Fruit fly (Drosophila melanogaster): ENCODE measurements around the gene CG33178.

The CG33178 gene

DNA sequence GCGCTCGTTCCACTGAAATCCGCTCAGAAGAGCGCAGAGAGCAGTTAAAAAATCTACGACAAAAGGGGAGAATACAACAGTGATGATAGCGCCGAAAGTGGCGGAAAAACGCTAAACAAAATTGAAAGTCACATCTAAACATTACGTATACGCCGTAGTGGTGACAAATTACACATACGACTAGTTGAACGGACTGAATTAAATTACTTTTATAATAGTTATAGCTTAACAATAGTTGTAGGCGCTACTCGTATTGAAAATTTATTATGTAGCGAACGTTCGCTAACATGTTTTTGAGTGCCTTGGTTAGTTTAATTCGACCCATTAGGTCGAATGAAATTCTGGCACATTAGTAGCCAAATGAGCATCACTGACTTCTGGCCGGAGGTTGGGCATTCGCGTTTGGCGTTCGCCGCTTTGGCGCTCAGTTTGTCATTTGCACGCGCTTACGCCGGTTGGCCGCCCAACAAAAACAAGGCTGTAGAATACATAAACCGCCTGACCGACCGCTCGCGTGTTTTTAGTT is 38.9 kb upstream of the CG33178 start, which contains the start of gene CG5541 (continued):
- TF ChIP-seq Lpt (GFP tag; optimal IDR thresholded peaks at IDR 0.05) (no peak), topi (GFP tag; optimal IDR thresholded peaks at IDR 0.05) (peak; percentile 44), Ets21C (GFP tag; optimal IDR thresholded peaks at IDR 0.05) (no peak), CG7368 (GFP tag; optimal IDR thresholded peaks at IDR 0.05) (no peak), eg (GFP tag; IDR thresholded peaks at IDR 0.05) (0 out of 3 replicates have a peak, but pooled peaks have one; percentile 31), acj6 (GFP tag; optimal IDR thresholded peaks at IDR 0.05) (peak; percentile 14), Blimp-1 (GFP tag; optimal IDR thresholded peaks at IDR 0.05) (no peak), dsx (GFP tag; optimal IDR thresholded peaks at IDR 0.05; ENCODE audit: poor library complexity, severe bottlenecking) (peak; percentile 18), CG11902 (GFP tag; optimal IDR thresholded peaks at IDR 0.05) (no peak), CG15336 (GFP tag; IDR thresholded peaks at IDR 0.05) (no peak), svp (GFP tag) (peak; percentile 85), CG8319 (GFP tag; optimal IDR thresholded peaks at IDR 0.05) (no peak), salr (GFP tag; optimal IDR thresholded peaks at IDR 0.05) (no peak), Eip78C (GFP tag) (peak; percentile 84), Hr39 (GFP tag; optimal IDR thresholded peaks at IDR 0.05) (no peak), ss (GFP tag; optimal IDR thresholded peaks at IDR 0.05) (peak; percentile 45 to 53), CG3919 (GFP tag; optimal IDR thresholded peaks at IDR 0.05) (peak; percentile 20), CG10631 (GFP tag; optimal IDR thresholded peaks at IDR 0.05) (no peak)

DNA sequence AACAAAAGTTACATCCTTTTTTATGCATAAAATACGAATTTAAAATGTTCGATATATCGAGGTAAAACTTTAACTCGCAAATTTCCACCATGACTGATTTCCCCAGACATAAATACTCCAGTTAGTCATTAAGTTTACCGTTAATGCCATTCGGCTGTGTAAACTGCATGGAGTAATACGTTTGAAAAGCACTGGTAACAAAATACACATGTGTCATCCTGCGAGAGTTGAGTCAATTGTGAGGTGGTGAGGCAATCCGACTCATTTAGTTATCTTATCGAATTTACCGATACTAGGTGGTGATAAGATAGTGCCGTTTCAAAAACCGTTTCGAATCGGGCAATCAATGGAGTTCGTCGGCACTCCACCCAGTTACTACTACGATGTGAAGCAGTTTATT is 37.0 kb upstream of the CG33178 start:
- TF ChIP-seq CG7368 (GFP tag; optimal IDR thresholded peaks at IDR 0.05) (no peak), dac (GFP tag; optimal IDR thresholded peaks at IDR 0.05) (no peak), Lpt (GFP tag; optimal IDR thresholded peaks at IDR 0.05) (no peak), CG32006 (GFP tag; optimal IDR thresholded peaks at IDR 0.05) (no peak), Sox14 (GFP tag; optimal IDR thresholded peaks at IDR 0.05) (no peak), CG9139 (GFP tag; optimal IDR thresholded peaks at IDR 0.05) (no peak), cyc (GFP tag; optimal IDR thresholded peaks at IDR 0.05) (no peak), svp (GFP tag) (no peak), fkh (GFP tag; optimal IDR thresholded peaks at IDR 0.05) (peak; percentile 11), Hr4 (GFP tag; optimal IDR thresholded peaks at IDR 0.05) (no peak), CG31627 (GFP tag; optimal IDR thresholded peaks at IDR 0.05) (no peak), vri (GFP tag; optimal IDR thresholded peaks at IDR 0.05) (peak; percentile 60), achi (GFP tag; optimal IDR thresholded peaks at IDR 0.05) (no peak), CG10631 (GFP tag; optimal IDR thresholded peaks at IDR 0.05) (no peak), Eip78C (GFP tag) (peak; percentile 13), CG6854 (GFP tag; optimal IDR thresholded peaks at IDR 0.05) (peak; percentile 12), Sox15 (GFP tag; optimal IDR thresholded peaks at IDR 0.05) (no peak), Eip93F (GFP tag; optimal IDR thresholded peaks at IDR 0.05) (peak; percentile 6)

DNA sequence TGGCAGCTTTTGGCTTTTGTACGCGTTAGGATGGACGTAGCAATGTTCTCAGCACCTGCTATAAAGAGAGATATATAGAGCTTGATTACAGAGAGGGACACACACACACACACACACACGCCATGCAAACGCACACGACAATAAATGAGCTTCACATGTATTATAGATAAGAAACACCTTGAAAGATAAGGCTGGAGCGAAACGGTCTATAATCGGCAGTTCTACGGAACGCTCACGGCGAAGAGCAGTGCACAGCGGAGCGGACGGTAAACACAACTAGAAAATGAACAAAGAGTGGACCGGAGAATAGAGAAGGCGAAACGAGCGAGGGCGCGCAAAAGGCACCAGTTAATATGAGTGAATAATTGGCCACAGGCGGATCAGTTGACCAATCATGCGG is 33.9 kb upstream of the CG33178 start:
- TF ChIP-seq CG9139 (GFP tag; optimal IDR thresholded peaks at IDR 0.05) = no peak
- TF ChIP-seq topi (GFP tag; optimal IDR thresholded peaks at IDR 0.05) = no peak
- TF ChIP-seq Sox15 (GFP tag; optimal IDR thresholded peaks at IDR 0.05) = no peak
- TF ChIP-seq dac (GFP tag; optimal IDR thresholded peaks at IDR 0.05) = no peak
- no peak for TF ChIP-seq CG11294 (GFP tag; IDR thresholded peaks at IDR 0.05)
- peak; percentile 66 for TF ChIP-seq svp (GFP tag)
- TF ChIP-seq Sox14 (GFP tag; optimal IDR thresholded peaks at IDR 0.05) = peak; percentile 25
- TF ChIP-seq CG6163 (GFP tag; IDR thresholded peaks at IDR 0.05) = peak; percentile 74; the same call in 2 of the 3 replicates
- TF ChIP-seq fkh (GFP tag; optimal IDR thresholded peaks at IDR 0.05) = no peak

DNA sequence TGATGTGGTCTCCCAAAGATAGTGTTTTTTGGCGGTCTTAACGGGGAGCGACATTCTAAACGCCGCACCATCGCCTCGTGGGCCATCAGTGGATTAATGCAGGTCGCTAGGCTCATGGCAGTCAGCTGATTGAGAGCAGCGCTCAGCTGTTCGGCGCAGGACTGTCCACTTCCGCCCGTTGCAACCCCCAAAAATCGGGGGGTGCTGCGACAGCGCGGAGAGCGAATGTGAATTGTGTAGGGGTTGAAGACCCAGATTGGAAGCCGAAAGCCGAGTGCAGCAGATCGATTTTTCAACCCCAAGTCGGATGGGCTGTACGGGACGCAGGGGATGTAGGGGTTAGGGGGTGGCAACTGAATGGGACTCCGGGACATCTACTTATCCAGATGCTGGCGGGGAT is 20.0 kb upstream of the CG33178 start:
- TF ChIP-seq CG6854 (GFP tag; optimal IDR thresholded peaks at IDR 0.05) (no peak), Hr39 (GFP tag; optimal IDR thresholded peaks at IDR 0.05) (no peak), pdm3 (GFP tag; optimal IDR thresholded peaks at IDR 0.05) (no peak), Eip75B (GFP tag; optimal IDR thresholded peaks at IDR 0.05) (no peak), dsx (GFP tag; optimal IDR thresholded peaks at IDR 0.05; ENCODE audit: poor library complexity, severe bottlenecking) (no peak), CG6163 (GFP tag; IDR thresholded peaks at IDR 0.05) (0 out of 3 replicates have a peak, but pooled peaks have one; percentile 17), Ets21C (GFP tag; optimal IDR thresholded peaks at IDR 0.05) (no peak)
